Worm (Caenorhabditis elegans): ENCODE results near the gene Y57G11C.46.

DNA sequence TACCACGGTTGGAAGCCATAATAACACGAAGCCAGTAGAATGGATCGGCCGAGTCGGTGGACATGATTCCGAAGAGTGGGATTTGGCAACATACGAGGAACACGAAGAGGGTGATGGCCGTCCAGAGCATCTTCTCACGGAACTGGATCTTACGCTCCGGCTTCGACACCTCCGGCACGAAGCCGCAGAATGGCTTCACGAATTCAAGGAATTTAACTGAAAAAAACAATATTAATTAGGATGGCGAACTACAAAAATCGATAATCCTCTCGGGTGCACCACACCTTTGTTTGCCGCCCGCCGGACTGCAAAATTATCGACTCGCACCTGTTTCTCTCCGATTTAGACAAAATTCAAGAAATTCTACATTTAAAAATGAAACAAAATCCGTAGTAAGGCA is 8.0 kb upstream of the Y57G11C.46 start:
- TF ChIP-seq W03F9.2 (tag; optimal IDR thresholded peaks at IDR 0.05) (no peak), him-1 (tag; optimal IDR thresholded peaks at IDR 0.05) (no peak)

Data from whole organism, L4/young adult.